Fruit fly (Drosophila melanogaster): Measurements from ENCODE around the gene pHCl-2.
A peak's percentile ranks its signal among the peaks of the same experiment; 100 is the strongest.

pHCl-2 gene

DNA sequence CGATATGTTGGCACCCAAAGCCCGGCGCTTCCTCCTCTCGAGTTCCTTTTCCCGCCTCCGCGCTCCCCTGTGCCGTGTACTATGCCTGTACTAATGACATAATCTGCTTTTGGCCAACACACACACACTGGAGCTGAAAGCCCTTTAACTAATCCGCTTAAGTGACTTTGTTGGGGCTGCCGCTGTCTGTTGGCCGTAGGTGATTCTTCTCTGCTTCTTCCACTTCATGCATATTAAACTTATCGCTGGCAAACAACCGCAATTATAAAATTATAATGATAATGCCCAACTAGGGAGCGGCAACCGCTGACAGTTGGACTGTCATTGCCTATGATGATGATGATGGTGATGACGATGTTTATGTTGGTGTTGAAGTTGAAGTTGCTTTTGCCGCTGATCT, 34.6 kb upstream of the pHCl-2 start:
- no peak for TF ChIP-seq dsf (GFP tag; optimal IDR thresholded peaks at IDR 0.05; ENCODE audit: borderline replicate concordance)
- TF ChIP-seq Abd-B (GFP tag; optimal IDR thresholded peaks at IDR 0.05) = no peak
- TF ChIP-seq Hr83 (GFP tag; optimal IDR thresholded peaks at IDR 0.05; ENCODE audit: poor library complexity, severe bottlenecking) = no peak
- TF ChIP-seq h (GFP tag; optimal IDR thresholded peaks at IDR 0.05) = no peak
- no peak for TF ChIP-seq OdsH (GFP tag; optimal IDR thresholded peaks at IDR 0.05)
- no peak for TF ChIP-seq jim (GFP tag; optimal IDR thresholded peaks at IDR 0.05)
- TF ChIP-seq ey (GFP tag; optimal IDR thresholded peaks at IDR 0.05) = no peak
- TF ChIP-seq psq (GFP tag; optimal IDR thresholded peaks at IDR 0.05) = no peak
- no peak for TF ChIP-seq foxo (GFP tag; optimal IDR thresholded peaks at IDR 0.05)
- TF ChIP-seq Dfd (GFP tag; optimal IDR thresholded peaks at IDR 0.05) = no peak
- TF ChIP-seq Jra (GFP tag; optimal IDR thresholded peaks at IDR 0.05) = no peak
- TF ChIP-seq CG32264 (GFP tag; optimal IDR thresholded peaks at IDR 0.05) = no peak
- TF ChIP-seq Sp1 (GFP tag; optimal IDR thresholded peaks at IDR 0.05) = no peak
- no peak for TF ChIP-seq Hnf4 (GFP tag; optimal IDR thresholded peaks at IDR 0.05)
- TF ChIP-seq Hr78 (GFP tag; optimal IDR thresholded peaks at IDR 0.05) = no peak
- no peak for TF ChIP-seq br (GFP tag; optimal IDR thresholded peaks at IDR 0.05)
- TF ChIP-seq HLH106 (tag; optimal IDR thresholded peaks at IDR 0.05) = no peak
- no peak for TF ChIP-seq pan (optimal IDR thresholded peaks at IDR 0.05)
- no peak for TF ChIP-seq Rel (GFP tag; optimal IDR thresholded peaks at IDR 0.05)
- no peak for TF ChIP-seq Rel (tag; optimal IDR thresholded peaks at IDR 0.05)
- TF ChIP-seq usp (GFP tag; optimal IDR thresholded peaks at IDR 0.05) = no peak

DNA sequence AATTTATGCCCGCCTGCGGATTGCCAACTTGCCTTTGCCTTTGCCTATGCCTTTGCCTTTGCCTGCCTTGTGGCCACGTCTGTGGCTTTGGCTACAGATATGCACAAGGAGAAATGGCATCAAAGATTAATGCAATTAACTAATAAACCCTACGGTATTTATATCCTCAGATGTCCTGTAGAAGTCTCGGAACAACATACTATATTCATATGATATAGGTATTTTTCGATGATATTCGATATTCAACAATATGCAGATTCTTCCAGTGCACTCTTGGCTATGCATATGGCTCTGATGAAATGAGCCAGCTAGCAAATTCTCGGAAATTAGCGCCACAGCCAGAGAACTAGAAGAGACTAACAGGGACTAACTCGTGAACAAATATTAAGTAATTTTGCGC, 31.1 kb upstream of the pHCl-2 start:
- peak; percentile 5 for TF ChIP-seq fru (GFP tag; optimal IDR thresholded peaks at IDR 0.05)
- TF ChIP-seq Hr83 (GFP tag; optimal IDR thresholded peaks at IDR 0.05; ENCODE audit: poor library complexity, severe bottlenecking) = no peak
- TF ChIP-seq ey (GFP tag; optimal IDR thresholded peaks at IDR 0.05) = peak; percentile 6

DNA sequence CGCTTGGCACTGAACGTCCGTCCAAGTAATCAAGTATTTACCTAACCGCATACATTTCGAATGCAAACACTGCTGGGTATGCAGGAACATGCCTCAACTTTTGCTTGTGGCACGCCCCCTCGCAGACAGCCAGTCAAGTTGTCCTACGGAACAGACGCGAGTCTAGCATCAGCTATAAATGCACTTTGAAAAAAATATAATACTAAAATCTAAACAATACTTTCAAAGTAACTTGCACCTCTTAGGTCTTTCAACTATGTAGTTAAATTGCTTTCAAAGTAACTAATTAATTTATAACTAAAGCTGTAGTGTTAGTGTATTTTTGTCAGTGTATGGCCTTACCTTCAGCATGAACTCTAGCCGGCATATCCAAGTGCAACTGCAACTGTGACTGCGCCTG, 24.6 kb upstream of the pHCl-2 start:
- TF ChIP-seq h (GFP tag; optimal IDR thresholded peaks at IDR 0.05) (peak; percentile 3), rgr (GFP tag; optimal IDR thresholded peaks at IDR 0.05) (no peak), woc (GFP tag; optimal IDR thresholded peaks at IDR 0.05) (no peak), foxo (GFP tag; optimal IDR thresholded peaks at IDR 0.05) (peak in 1 of 2 experiments; percentile 10), Jra (GFP tag; optimal IDR thresholded peaks at IDR 0.05) (no peak), Hnf4 (GFP tag; optimal IDR thresholded peaks at IDR 0.05) (no peak), fru (GFP tag; optimal IDR thresholded peaks at IDR 0.05) (peak; percentile 21), Hr83 (GFP tag; optimal IDR thresholded peaks at IDR 0.05; ENCODE audit: poor library complexity, severe bottlenecking) (no peak), br (GFP tag; optimal IDR thresholded peaks at IDR 0.05) (no peak)

DNA sequence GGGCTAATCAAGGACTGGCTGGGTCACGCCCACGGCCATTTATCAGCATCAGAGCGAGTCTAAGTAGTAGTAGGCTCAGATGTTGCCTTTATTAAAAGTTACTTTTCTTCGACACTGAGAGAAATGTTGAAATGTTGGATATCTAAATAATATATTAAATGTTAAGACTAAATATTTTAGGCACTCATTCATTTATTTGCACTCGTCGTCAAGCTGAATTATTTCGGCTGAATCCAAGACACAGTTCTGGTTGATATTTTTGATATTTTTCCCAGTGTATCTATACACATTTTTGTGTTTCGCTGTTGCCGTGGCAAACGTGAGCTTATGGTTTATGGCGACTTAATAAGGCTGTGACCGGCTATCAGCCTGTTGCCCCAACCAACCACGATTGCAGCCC, 19.9 kb upstream of the pHCl-2 start:
- TF ChIP-seq Mio (GFP tag; optimal IDR thresholded peaks at IDR 0.05) (no peak), dmrt93B (GFP tag; optimal IDR thresholded peaks at IDR 0.05) (no peak), Sp1 (GFP tag; optimal IDR thresholded peaks at IDR 0.05) (no peak), rgr (GFP tag; optimal IDR thresholded peaks at IDR 0.05) (peak; percentile 8), brk (GFP tag; optimal IDR thresholded peaks at IDR 0.05) (peak; percentile 11), foxo (GFP tag; optimal IDR thresholded peaks at IDR 0.05) (peak in 1 of 2 experiments; percentile 33), Rel (GFP tag; optimal IDR thresholded peaks at IDR 0.05) (no peak), Rel (tag; optimal IDR thresholded peaks at IDR 0.05) (no peak), HLH106 (tag; optimal IDR thresholded peaks at IDR 0.05) (peak; percentile 7), Jra (GFP tag; optimal IDR thresholded peaks at IDR 0.05) (no peak), Hnf4 (GFP tag; optimal IDR thresholded peaks at IDR 0.05) (no peak), h (GFP tag; optimal IDR thresholded peaks at IDR 0.05) (peak; percentile 17), Abd-B (GFP tag; optimal IDR thresholded peaks at IDR 0.05) (no peak), sv (GFP tag; optimal IDR thresholded peaks at IDR 0.05) (peak; percentile 23)

DNA sequence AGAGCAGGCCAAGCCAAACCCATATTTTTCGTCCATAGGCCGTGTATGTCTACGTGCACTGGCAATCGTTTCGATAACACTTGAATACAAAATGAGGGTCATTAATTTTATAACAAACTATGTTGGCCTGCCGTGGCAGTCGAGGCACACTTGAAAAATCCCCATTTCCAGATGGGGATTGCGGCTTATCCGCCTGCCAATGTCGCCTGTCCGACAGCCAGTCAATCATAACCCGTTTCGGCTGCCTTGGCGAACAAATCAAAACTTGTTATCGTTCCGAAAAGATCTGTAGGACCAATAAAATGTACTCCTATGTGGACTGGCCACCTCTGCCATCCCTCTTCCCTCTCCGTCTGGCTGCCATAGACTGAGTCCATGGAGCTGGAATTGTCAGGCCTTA, 19.3 kb upstream of the pHCl-2 start:
- TF ChIP-seq sage (GFP tag; optimal IDR thresholded peaks at IDR 0.05) (no peak), Vsx2 (GFP tag; optimal IDR thresholded peaks at IDR 0.05; ENCODE audit: partially characterized antibody) (no peak), GATAd (GFP tag; optimal IDR thresholded peaks at IDR 0.05) (no peak), lola (GFP tag; optimal IDR thresholded peaks at IDR 0.05) (no peak), usp (GFP tag; optimal IDR thresholded peaks at IDR 0.05) (no peak), foxo (GFP tag; optimal IDR thresholded peaks at IDR 0.05) (no peak), dsf (GFP tag; optimal IDR thresholded peaks at IDR 0.05; ENCODE audit: borderline replicate concordance) (no peak), h (GFP tag; optimal IDR thresholded peaks at IDR 0.05) (no peak)

Measured in whole organism, wandering third instar larva.